Worm (Caenorhabditis elegans) whole organism, young adult: ENCODE data around the gene C47D12.5.

Source experiments
- ama-1 ChIP-seq, 3 experiments: fragments of 150-350 bp in 1 of 3; sonication (generic microtip) in 2 of 3; optimal IDR thresholded peaks; 2 replicates each; lab custom pipeline; 2014 to 2018; ENCODE audit warnings: missing biosample characterization in 2 of 3, missing genetic modification characterization in 2 of 3, missing genetic modification reagents in 2 of 3
- ceh-100 ChIP-seq: fragments of 200-800 bp; sonication (Bioruptor generic); IDR thresholded peaks from 2 replicates; pipeline ENCODE4 v1.3.6; 2022; ENCODE audit warnings: missing genetic modification reagents, missing genetic modification characterization, missing compliant biosample characterization
- ceh-79 ChIP-seq: sonication (generic microtip); optimal IDR thresholded peaks from 2 replicates; lab custom pipeline; 2017; ENCODE audit warnings: mild to moderate bottlenecking, missing genetic modification characterization, missing compliant biosample characterization
- chd-7 ChIP-seq: sonication (generic microtip); optimal IDR thresholded peaks from 2 replicates; lab custom pipeline; 2016; ENCODE audit warnings: mild to moderate bottlenecking, missing genetic modification characterization, moderate library complexity, missing compliant biosample characterization
- him-1 ChIP-seq: sonication (generic microtip); optimal IDR thresholded peaks from 2 replicates; lab custom pipeline; 2016; ENCODE audit warnings: missing genotype, missing genetic modification reagents, missing genetic modification characterization, missing compliant biosample characterization
- nhr-179 ChIP-seq: sonication (generic microtip); optimal IDR thresholded peaks from 2 replicates; lab custom pipeline; 2016; ENCODE audit warnings: mild to moderate bottlenecking, missing genetic modification characterization, missing compliant biosample characterization
- ztf-22 ChIP-seq: fragments of 200-800 bp; sonication (Bioruptor generic); optimal IDR thresholded peaks from 2 replicates; lab custom pipeline; 2018; ENCODE audit warnings: mild to moderate bottlenecking, missing genetic modification characterization, moderate library complexity, missing compliant biosample characterization

DNA sequence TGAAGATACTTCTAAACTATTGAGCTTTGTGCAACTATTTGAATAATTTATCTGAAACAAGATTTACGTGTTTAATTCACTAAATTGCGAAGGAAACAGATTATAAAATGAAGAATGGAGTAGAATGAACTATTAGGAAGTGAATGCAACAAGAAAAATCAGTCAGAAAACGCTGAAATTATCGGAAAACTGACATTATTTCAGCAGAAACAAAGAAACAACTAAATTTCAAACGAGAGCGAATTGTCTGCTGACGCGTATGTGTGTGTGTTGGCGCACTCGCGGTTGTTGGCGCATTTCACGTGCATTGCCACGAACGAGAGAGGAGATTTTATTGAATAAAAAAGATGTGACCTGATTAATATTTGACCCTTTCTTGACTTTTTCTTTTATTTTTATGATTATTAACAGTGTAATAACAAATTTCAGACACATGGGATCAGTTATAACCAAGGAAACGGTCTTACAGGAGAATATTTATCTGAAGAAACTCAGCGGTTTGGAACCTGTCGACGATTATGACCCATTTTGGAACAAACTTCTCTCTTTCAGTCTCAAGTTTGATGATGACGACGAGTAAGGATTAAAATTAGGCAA, 9.1 kb downstream of the C47D12.5 start, which contains the start of the genes trr-1 and C47D12.2:
- TF ChIP-seq ceh-100 (GFP tag; lab: Robert Waterston, UW) = no peak
- TF ChIP-seq chd-7 = no peak
- TF ChIP-seq ama-1 (optimal IDR thresholded peaks at IDR 0.05; lab: Kevin White, UChicago) = no peak
- TF ChIP-seq ama-1 (GFP tag; optimal IDR thresholded peaks at IDR 0.05; lab: Kevin White, UChicago) = no peak
- TF ChIP-seq nhr-179 (tag; lab: Kevin White, UChicago) = no peak
- TF ChIP-seq ceh-79 (tag; lab: Kevin White, UChicago) = no peak
- TF ChIP-seq ztf-22 = no peak
- TF ChIP-seq him-1 (tag; lab: Kevin White, UChicago) = no peak
